Fruit fly (Drosophila melanogaster) whole organism, pupa: Measurements from ENCODE around the gene CG31342.

Experiments used
- CG13204 ChIP-seq: fragments of 200-800 bp; sonication (Bioruptor generic); optimal IDR thresholded peaks from 2 replicates; lab custom pipeline; 2018; ENCODE audit warnings: missing biosample characterization, mild to moderate bottlenecking, missing genetic modification characterization, moderate library complexity
- CG4496 ChIP-seq: fragments of 200-800 bp; sonication (Bioruptor generic); IDR thresholded peaks from 3 replicates; pipeline ENCODE4 v1.3.6; 2022; ENCODE audit warnings: missing biosample characterization, missing genetic modification characterization
- fd96Ca ChIP-seq: fragments of 200-800 bp; sonication (Bioruptor generic); IDR thresholded peaks from 3 replicates; pipeline ENCODE4 v1.3.6; 2022; ENCODE audit warnings: missing biosample characterization, missing genetic modification characterization
- rn ChIP-seq: fragments of 200-800 bp; sonication (Bioruptor generic); IDR thresholded peaks from 2 replicates; pipeline ENCODE4 v1.3.6; 2022; ENCODE audit warnings: missing biosample characterization, missing genetic modification characterization

DNA sequence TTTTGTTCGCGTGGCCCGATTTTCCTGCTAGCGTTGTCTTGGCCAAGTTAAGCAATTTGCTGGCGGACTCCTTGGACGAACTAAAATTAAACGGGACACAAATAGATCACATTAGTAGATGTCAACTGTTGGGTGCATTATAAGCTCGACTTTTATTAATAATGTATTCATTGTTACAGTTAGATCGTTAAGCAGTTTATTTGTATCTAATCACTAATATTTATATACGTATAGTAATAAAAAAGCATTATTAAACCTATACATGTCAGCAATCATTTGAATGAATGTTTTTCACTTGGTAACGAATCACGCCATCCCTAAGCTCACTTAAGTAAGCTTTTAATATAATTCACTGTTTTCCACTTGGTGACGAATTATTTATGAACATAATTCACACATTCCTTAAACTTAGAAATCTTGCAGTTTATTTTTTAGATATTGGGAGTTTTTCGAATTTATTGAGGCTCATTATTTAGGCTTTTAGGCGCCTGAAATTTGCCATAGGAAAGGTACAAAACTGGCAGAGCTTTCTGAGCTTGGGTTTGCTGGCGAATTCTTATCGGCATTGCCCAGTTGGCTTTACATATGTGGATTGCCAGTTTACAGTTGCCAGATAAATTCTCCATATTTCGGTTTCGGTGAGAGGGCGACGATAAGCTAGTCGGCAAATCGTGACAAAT, 8.3 kb upstream of the CG31342 start, which contains the start of the genes CG7381 and CG7091:
- no peak for TF ChIP-seq rn (GFP tag; lab: Robert Waterston, UW)
- no peak for TF ChIP-seq fd96Ca
- TF ChIP-seq CG4496 (GFP tag; lab: Robert Waterston, UW), result no peak
- no peak for TF ChIP-seq CG13204 (GFP tag; lab: Kevin White, UChicago)
